Worm (Caenorhabditis elegans) whole organism, L3 larva: ENCODE measurements around the gene T05A1.5.

Source experiments
- R02D3.7 ChIP-seq: fragments of 150-350 bp; optimal IDR thresholded peaks from 2 replicates; lab custom pipeline; 2014; ENCODE audit warnings: missing biosample characterization, missing genetic modification characterization
- aly-2 ChIP-seq: fragments of 150-350 bp; optimal IDR thresholded peaks from 2 replicates; lab custom pipeline; 2014; ENCODE audit warnings: missing biosample characterization, missing genetic modification characterization
- ama-1 ChIP-seq: fragments of 150-350 bp; optimal IDR thresholded peaks from 2 replicates; lab custom pipeline; 2018
- ceh-16 ChIP-seq: sonication (generic microtip); optimal IDR thresholded peaks from 2 replicates; lab custom pipeline; 2017; ENCODE audit warnings: missing biosample characterization, missing genetic modification characterization
- ceh-28 ChIP-seq: fragments of 150-350 bp; optimal IDR thresholded peaks from 2 replicates; lab custom pipeline; 2014; ENCODE audit warnings: missing biosample characterization, missing genetic modification reagents, missing genetic modification characterization
- ceh-82 ChIP-seq: fragments of 150-350 bp; optimal IDR thresholded peaks from 2 replicates; lab custom pipeline; 2014; ENCODE audit warnings: missing biosample characterization, missing genetic modification characterization
- ceh-9 ChIP-seq: sonication (generic microtip); optimal IDR thresholded peaks from 2 replicates; lab custom pipeline; 2018; ENCODE audit warnings: missing biosample characterization, missing genetic modification characterization
- daf-12 ChIP-seq: fragments of 150-350 bp; optimal IDR thresholded peaks from 2 replicates; lab custom pipeline; 2014; ENCODE audit warnings: missing biosample characterization, missing genetic modification reagents, missing genetic modification characterization
- egl-27 ChIP-seq: sonication (generic microtip); optimal IDR thresholded peaks from 4 replicates; lab custom pipeline; 2017; ENCODE audit warnings: missing biosample characterization, missing genetic modification reagents, missing genetic modification characterization
- egl-5 ChIP-seq: fragments of 150-350 bp; optimal IDR thresholded peaks from 2 replicates; lab custom pipeline; 2017; ENCODE audit warnings: missing biosample characterization, missing genetic modification reagents, missing genetic modification characterization, inconsistent platforms
- elt-1 ChIP-seq: fragments of 150-350 bp; optimal IDR thresholded peaks from 2 replicates; lab custom pipeline; 2014; ENCODE audit warnings: missing biosample characterization, missing genetic modification characterization
- elt-2 ChIP-seq: sonication (generic microtip); optimal IDR thresholded peaks from 2 replicates; lab custom pipeline; 2016; ENCODE audit warnings: missing genetic modification reagents, mild to moderate bottlenecking, missing genetic modification characterization, missing compliant biosample characterization
- eor-1 ChIP-seq, 2 experiments: fragments of 150-350 bp; optimal IDR thresholded peaks; 2 replicates each; lab custom pipeline; 2014 to 2018; ENCODE audit warnings: missing biosample characterization in 2 of 2, missing genetic modification characterization in 2 of 2
- fkh-10 ChIP-seq: sonication (generic microtip); optimal IDR thresholded peaks from 2 replicates; lab custom pipeline; 2017; ENCODE audit warnings: missing biosample characterization, missing genetic modification reagents, missing genetic modification characterization
- fkh-2 ChIP-seq: fragments of 150-350 bp; optimal IDR thresholded peaks from 2 replicates; lab custom pipeline; 2014; ENCODE audit warnings: missing biosample characterization, missing genetic modification reagents, missing genetic modification characterization
- fos-1 ChIP-seq: fragments of 150-350 bp; optimal IDR thresholded peaks from 2 replicates; lab custom pipeline; 2014; ENCODE audit warnings: missing biosample characterization, missing genetic modification characterization
- hmg-11 ChIP-seq: sonication (generic microtip); optimal IDR thresholded peaks from 2 replicates; lab custom pipeline; 2016; ENCODE audit warnings: missing genetic modification characterization, missing compliant biosample characterization
- jun-1 ChIP-seq: fragments of 150-350 bp; optimal IDR thresholded peaks from 2 replicates; lab custom pipeline; 2014; ENCODE audit warnings: missing biosample characterization, missing genetic modification reagents, missing genetic modification characterization
- lin-15B ChIP-seq: fragments of 150-350 bp; optimal IDR thresholded peaks from 2 replicates; lab custom pipeline; 2014; ENCODE audit warnings: missing biosample characterization, missing genetic modification characterization
- lin-39 ChIP-seq: fragments of 150-350 bp; optimal IDR thresholded peaks from 2 replicates; lab custom pipeline; 2018; ENCODE audit warnings: missing biosample characterization, missing genetic modification reagents, missing genetic modification characterization
- lsy-12 ChIP-seq: sonication (generic microtip); optimal IDR thresholded peaks from 2 replicates; lab custom pipeline; 2016; ENCODE audit warnings: mild to moderate bottlenecking, missing genetic modification characterization, missing compliant biosample characterization
- mdl-1 ChIP-seq: fragments of 150-350 bp; optimal IDR thresholded peaks from 2 replicates; lab custom pipeline; 2014; ENCODE audit warnings: missing biosample characterization, missing genetic modification characterization
- mml-1 ChIP-seq: fragments of 150-350 bp; sonication (generic microtip); optimal IDR thresholded peaks from 3 replicates; lab custom pipeline; 2014; ENCODE audit warnings: missing biosample characterization, missing genetic modification characterization
- nfya-1 ChIP-seq: sonication (generic microtip); optimal IDR thresholded peaks from 2 replicates; lab custom pipeline; 2017; ENCODE audit warnings: missing genetic modification characterization, mild to moderate bottlenecking, missing compliant biosample characterization, antibody characterized with exemption, moderate library complexity; ENCODE audit not compliant: insufficient read depth
- nhr-11 ChIP-seq: fragments of 150-350 bp; optimal IDR thresholded peaks from 2 replicates; lab custom pipeline; 2014; ENCODE audit warnings: missing biosample characterization, missing genetic modification characterization
- nhr-12 ChIP-seq: fragments of 150-350 bp; optimal IDR thresholded peaks from 2 replicates; lab custom pipeline; 2014; ENCODE audit warnings: missing biosample characterization, missing genetic modification characterization
- nhr-23 ChIP-seq: fragments of 150-350 bp; optimal IDR thresholded peaks from 2 replicates; lab custom pipeline; 2014; ENCODE audit warnings: missing biosample characterization, missing genetic modification reagents, missing genetic modification characterization
- nhr-237 ChIP-seq: fragments of 150-350 bp; optimal IDR thresholded peaks from 2 replicates; lab custom pipeline; 2014; ENCODE audit warnings: missing biosample characterization, missing genetic modification characterization
- nhr-25 ChIP-seq: sonication (generic microtip); optimal IDR thresholded peaks from 2 replicates; lab custom pipeline; 2017; ENCODE audit warnings: missing biosample characterization, missing genetic modification characterization
- nhr-28 ChIP-seq: fragments of 150-350 bp; optimal IDR thresholded peaks from 2 replicates; lab custom pipeline; 2014; ENCODE audit warnings: missing biosample characterization, missing genetic modification characterization
- nhr-43 ChIP-seq: sonication (generic microtip); optimal IDR thresholded peaks from 2 replicates; lab custom pipeline; 2016; ENCODE audit warnings: mild to moderate bottlenecking, missing genetic modification characterization, missing compliant biosample characterization; ENCODE audit not compliant: poor library complexity, severe bottlenecking
- nhr-67 ChIP-seq: fragments of 150-350 bp; optimal IDR thresholded peaks from 2 replicates; lab custom pipeline; 2014; ENCODE audit warnings: missing biosample characterization, missing genetic modification characterization
- nhr-76 ChIP-seq: fragments of 150-350 bp; sonication (generic microtip); optimal IDR thresholded peaks from 5 replicates; lab custom pipeline; 2014; ENCODE audit warnings: missing biosample characterization, missing genetic modification characterization
- nhr-77 ChIP-seq: fragments of 150-350 bp; optimal IDR thresholded peaks from 2 replicates; lab custom pipeline; 2014; ENCODE audit warnings: missing biosample characterization, missing genetic modification characterization
- pha-4 ChIP-seq: fragments of 150-350 bp; optimal IDR thresholded peaks from 2 replicates; lab custom pipeline; 2014; ENCODE audit warnings: missing biosample characterization, missing genetic modification reagents, missing genetic modification characterization
- pqm-1 ChIP-seq: fragments of 150-350 bp; optimal IDR thresholded peaks from 2 replicates; lab custom pipeline; 2017; ENCODE audit warnings: missing biosample characterization, missing genetic modification characterization, inconsistent platforms
- sea-2 ChIP-seq: fragments of 150-350 bp; sonication (generic microtip); optimal IDR thresholded peaks from 4 replicates; lab custom pipeline; 2014; ENCODE audit warnings: missing biosample characterization, missing genetic modification reagents, missing genetic modification characterization
- snpc-4 ChIP-seq: fragments of 150-350 bp; optimal IDR thresholded peaks from 2 replicates; lab custom pipeline; 2014; ENCODE audit warnings: missing biosample characterization, missing genetic modification characterization
- tbx-2 ChIP-seq: sonication (generic microtip); optimal IDR thresholded peaks from 2 replicates; lab custom pipeline; 2016; ENCODE audit warnings: mild to moderate bottlenecking, missing genetic modification characterization, missing compliant biosample characterization
- unc-39 ChIP-seq: sonication (generic microtip); optimal IDR thresholded peaks from 4 replicates; lab custom pipeline; 2017; ENCODE audit warnings: missing biosample characterization, missing genetic modification characterization
- unc-62 ChIP-seq: fragments of 150-350 bp; sonication (generic microtip); optimal IDR thresholded peaks from 4 replicates; lab custom pipeline; 2014; ENCODE audit warnings: missing biosample characterization, missing genetic modification reagents, missing genetic modification characterization
- zag-1 ChIP-seq: fragments of 150-350 bp; optimal IDR thresholded peaks from 2 replicates; lab custom pipeline; 2014; ENCODE audit warnings: missing biosample characterization, missing genetic modification characterization
- ztf-11 ChIP-seq: fragments of 150-350 bp; optimal IDR thresholded peaks from 2 replicates; lab custom pipeline; 2014; ENCODE audit warnings: missing biosample characterization, missing genetic modification characterization

Gene T05A1.5

ce11 chrIV:9511221-9511638 lies 34.9 kb upstream of the T05A1.5 start:
- peak; percentile 72 for TF ChIP-seq R02D3.7 (tag; lab: Kevin White, UChicago)
- peak; percentile 49 for TF ChIP-seq daf-12 (tag; lab: Kevin White, UChicago)
- no peak for TF ChIP-seq elt-1
- peak; percentile 88 for TF ChIP-seq hmg-11 (tag; lab: Kevin White, UChicago)
- no peak for TF ChIP-seq ceh-16 (tag; lab: Kevin White, UChicago)
- peak; percentile 0 for TF ChIP-seq pqm-1 (tag; lab: Kevin White, UChicago)
- no peak for TF ChIP-seq nhr-67 (tag; lab: Kevin White, UChicago)
- no peak for TF ChIP-seq nhr-77
- no peak for TF ChIP-seq ceh-9
- TF ChIP-seq nhr-25, result peak; percentile 92
- TF ChIP-seq snpc-4 (tag; lab: Kevin White, UChicago), result peak; percentile 99
- no peak for TF ChIP-seq mml-1
- TF ChIP-seq nhr-23 (tag; lab: Kevin White, UChicago), result peak; percentile 73
- TF ChIP-seq ztf-11 (tag; lab: Kevin White, UChicago), result no peak
- peak; percentile 1 for TF ChIP-seq fos-1 (tag; lab: Kevin White, UChicago)
- TF ChIP-seq unc-39 (tag; lab: Kevin White, UChicago), result no peak
- peak; percentile 90 for TF ChIP-seq nfya-1
- TF ChIP-seq ceh-82 (tag; lab: Kevin White, UChicago), result peak; percentile 76
- TF ChIP-seq unc-62 (GFP tag; lab: Kevin White, UChicago), result peak; percentile 20
- TF ChIP-seq lin-15B, result peak; percentile 41
- TF ChIP-seq mdl-1 (tag; lab: Kevin White, UChicago), result peak; percentile 47
- TF ChIP-seq zag-1 (tag; lab: Kevin White, UChicago), result peak; percentile 51
- no peak for TF ChIP-seq nhr-237 (tag; lab: Kevin White, UChicago)
- TF ChIP-seq ceh-28, result peak; percentile 59
- no peak for TF ChIP-seq nhr-11 (tag; lab: Kevin White, UChicago)
- TF ChIP-seq pha-4 (tag; lab: Kevin White, UChicago), result peak; percentile 43
- peak; percentile 28 for TF ChIP-seq jun-1 (tag; lab: Kevin White, UChicago)
- TF ChIP-seq lin-39 (tag; lab: Kevin White, UChicago), result peak; percentile 37
- peak; percentile 59 for TF ChIP-seq nhr-28 (tag; lab: Kevin White, UChicago)
- TF ChIP-seq lsy-12 (tag; lab: Kevin White, UChicago), result peak; percentile 83
- peak; percentile 59 for TF ChIP-seq egl-5
- TF ChIP-seq ama-1, result peak; percentile 94
- peak; percentile 55 for TF ChIP-seq nhr-76 (tag; lab: Kevin White, UChicago)
- TF ChIP-seq nhr-43, result peak; percentile 64
- peak; percentile 32 for TF ChIP-seq fkh-10 (GFP tag; lab: Kevin White, UChicago)
- TF ChIP-seq tbx-2 (tag; lab: Kevin White, UChicago), result peak; percentile 68

- no peak for TF ChIP-seq nhr-43
- peak; percentile 43 for TF ChIP-seq elt-2 (tag; lab: Kevin White, UChicago)
- peak; percentile 67 for TF ChIP-seq snpc-4 (tag; lab: Kevin White, UChicago)
- TF ChIP-seq pha-4 (tag; lab: Kevin White, UChicago), result peak; percentile 23
- no peak for TF ChIP-seq jun-1 (tag; lab: Kevin White, UChicago)
- TF ChIP-seq pqm-1 (tag; lab: Kevin White, UChicago), result peak; percentile 40
These were observed 34.4 kb upstream of the T05A1.5 start for ce11 chrIV:9511640-9512039.

- no peak for TF ChIP-seq lin-15B
- TF ChIP-seq nhr-77, result no peak
- TF ChIP-seq mml-1, result no peak
- TF ChIP-seq ceh-82 (tag; lab: Kevin White, UChicago), result no peak
These were observed 33.2 kb upstream of the T05A1.5 start, which contains the start of gene C33A12.3 for ce11 chrIV:9512836-9513235. TSS of gene C33A12.3 (minus strand) at chrIV:9513002.

- peak; percentile 31 for TF ChIP-seq ama-1
- TF ChIP-seq nhr-43, result peak; percentile 64
- no peak for TF ChIP-seq nhr-12 (tag; lab: Kevin White, UChicago)
- peak; percentile 79 for TF ChIP-seq pha-4 (tag; lab: Kevin White, UChicago)
- no peak for TF ChIP-seq aly-2 (tag; lab: Kevin White, UChicago)
- no peak for TF ChIP-seq zag-1 (tag; lab: Kevin White, UChicago)
- TF ChIP-seq nhr-28 (tag; lab: Kevin White, UChicago), result no peak
- peak; percentile 39 for TF ChIP-seq hmg-11 (tag; lab: Kevin White, UChicago)
- TF ChIP-seq elt-1, result no peak
- TF ChIP-seq egl-27, result no peak
- TF ChIP-seq unc-39 (tag; lab: Kevin White, UChicago), result no peak
- TF ChIP-seq nhr-11 (tag; lab: Kevin White, UChicago), result no peak
- TF ChIP-seq tbx-2 (tag; lab: Kevin White, UChicago), result no peak
- no peak for TF ChIP-seq egl-5
- no peak for TF ChIP-seq nhr-237 (tag; lab: Kevin White, UChicago)
- TF ChIP-seq nfya-1, result peak; percentile 10
- no peak for TF ChIP-seq ceh-82 (tag; lab: Kevin White, UChicago)
- TF ChIP-seq mdl-1 (tag; lab: Kevin White, UChicago), result no peak
- no peak for TF ChIP-seq ceh-9
- no peak for TF ChIP-seq sea-2 (GFP tag; lab: Kevin White, UChicago)
- TF ChIP-seq fkh-10 (GFP tag; lab: Kevin White, UChicago), result no peak
- TF ChIP-seq lin-15B, result no peak
- no peak for TF ChIP-seq fkh-2 (tag; lab: Kevin White, UChicago)
- no peak for TF ChIP-seq unc-62 (GFP tag; lab: Kevin White, UChicago)
- TF ChIP-seq lsy-12 (tag; lab: Kevin White, UChicago), result no peak
- TF ChIP-seq daf-12 (tag; lab: Kevin White, UChicago), result no peak
- no peak for TF ChIP-seq nhr-67 (tag; lab: Kevin White, UChicago)
- TF ChIP-seq eor-1 (tag; optimal IDR thresholded peaks at IDR 0.05; lab: Kevin White, UChicago), result no peak
- TF ChIP-seq ceh-16 (tag; lab: Kevin White, UChicago), result no peak
- peak; percentile 64 for TF ChIP-seq nhr-23 (tag; lab: Kevin White, UChicago)
- no peak for TF ChIP-seq jun-1 (tag; lab: Kevin White, UChicago)
- TF ChIP-seq lin-39 (tag; lab: Kevin White, UChicago), result peak; percentile 39
These were observed 32.7 kb upstream of the T05A1.5 start for ce11 chrIV:9513360-9513777.
